Fruit fly (Drosophila melanogaster) ovary, adult (tissue): ENCODE results near the gene Ag5r2.

Experiments used
- CG17801 ChIP-seq: fragments of 200-800 bp; optimal IDR thresholded peaks from 2 replicates; lab custom pipeline; 2019; ENCODE audit warnings: missing biosample characterization, mild to moderate bottlenecking, missing genetic modification characterization, moderate library complexity; ENCODE audit not compliant: partially characterized antibody

Gene Ag5r2

dm6 chrX:14765024-14765423 is 18.8 kb downstream of the Ag5r2 start:
- no peak for TF ChIP-seq CG17801 (GFP tag; lab: Kevin White, UChicago)

dm6 chrX:14751162-14751561 is 32.7 kb downstream of the Ag5r2 start:
- TF ChIP-seq CG17801 (GFP tag; lab: Kevin White, UChicago), result no peak

- TF ChIP-seq CG17801 (GFP tag; lab: Kevin White, UChicago), result no peak
These were observed 33.4 kb downstream of the Ag5r2 start for dm6 chrX:14750448-14750847.

dm6 chrX:14749086-14749874 is 34.6 kb downstream of the Ag5r2 start, which contains the start of gene NetB:
TSS of gene NetB (minus strand) at chrX:14749376.
- TF ChIP-seq CG17801 (GFP tag; lab: Kevin White, UChicago), result no peak

DNA sequence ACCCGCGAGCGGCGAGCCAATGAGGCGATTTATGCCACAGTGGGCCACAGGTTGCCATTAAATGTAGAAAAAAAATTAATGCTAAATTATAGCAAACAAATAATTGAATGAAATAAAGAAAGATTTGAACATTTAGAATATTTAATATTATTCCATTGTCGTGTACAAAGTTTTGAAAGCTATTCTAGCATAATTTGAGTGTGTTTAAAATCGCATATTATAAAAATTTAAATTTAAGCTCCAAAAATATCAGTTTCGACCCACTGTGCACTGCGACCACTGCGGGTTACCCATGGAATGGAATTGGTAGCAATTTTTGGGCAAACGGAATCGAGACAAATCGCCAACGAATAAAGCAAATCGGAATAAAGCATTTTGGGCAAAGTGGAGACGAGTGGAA is 40.0 kb downstream of the Ag5r2 start:
- TF ChIP-seq CG17801 (GFP tag; lab: Kevin White, UChicago), result no peak

dm6 chrX:14738420-14738819 is 45.4 kb downstream of the Ag5r2 start:
- TF ChIP-seq CG17801 (GFP tag; lab: Kevin White, UChicago), result no peak
